Fruit fly (Drosophila melanogaster) whole organism, embryonic: ENCODE measurements around the gene CG5850.

Experiments
- Atf3 ChIP-seq: fragments of 200-800 bp; sonication (Bioruptor generic); optimal IDR thresholded peaks from 3 replicates; lab custom pipeline; 2016; ENCODE audit warnings: missing biosample characterization, missing genetic modification characterization
- CG10274 ChIP-seq: fragments of 200-800 bp; sonication (Bioruptor generic); optimal IDR thresholded peaks from 3 replicates; lab custom pipeline; 2017; ENCODE audit warnings: missing biosample characterization, mild to moderate bottlenecking, missing genetic modification characterization
- CG12071 ChIP-seq: fragments of 200-800 bp; sonication (Bioruptor generic); optimal IDR thresholded peaks from 3 replicates; lab custom pipeline; 2018; ENCODE audit warnings: missing biosample characterization, mild to moderate bottlenecking, missing genetic modification characterization
- CG15073 ChIP-seq: fragments of 200-800 bp; sonication (Bioruptor generic); optimal IDR thresholded peaks from 2 replicates; lab custom pipeline; 2016; ENCODE audit warnings: missing biosample characterization, missing genetic modification characterization
- CG17186 ChIP-seq: fragments of 200-800 bp; sonication (Bioruptor generic); optimal IDR thresholded peaks from 3 replicates; lab custom pipeline; 2017; ENCODE audit warnings: missing biosample characterization, missing genetic modification reagents, missing genetic modification characterization
- CG17612 ChIP-seq: fragments of 200-800 bp; sonication (Bioruptor generic); IDR thresholded peaks from 2 replicates; pipeline ENCODE4 v1.3.6; 2022; ENCODE audit warnings: missing biosample characterization, missing genetic modification characterization
- CG17829 ChIP-seq: fragments of 200-800 bp; optimal IDR thresholded peaks from 2 replicates; lab custom pipeline; 2019; ENCODE audit warnings: missing biosample characterization, mild to moderate bottlenecking, missing genetic modification characterization, moderate library complexity
- CG2712 ChIP-seq: fragments of 200-800 bp; optimal IDR thresholded peaks from 3 replicates; lab custom pipeline; 2019; ENCODE audit warnings: missing biosample characterization, mild to moderate bottlenecking, missing genetic modification characterization, moderate library complexity
- CG2875 ChIP-seq: fragments of 200-800 bp; sonication (Bioruptor generic); optimal IDR thresholded peaks from 2 replicates; lab custom pipeline; 2017; ENCODE audit warnings: missing biosample characterization, mild to moderate bottlenecking, missing genetic modification characterization, missing genetic modification reagents
- CG34376 ChIP-seq: fragments of 200-800 bp; sonication (Bioruptor generic); optimal IDR thresholded peaks from 2 replicates; lab custom pipeline; 2018; ENCODE audit warnings: missing biosample characterization, mild to moderate bottlenecking, missing genetic modification characterization
- CG5180 ChIP-seq: fragments of 200-800 bp; sonication (Bioruptor generic); optimal IDR thresholded peaks from 3 replicates; lab custom pipeline; 2017; ENCODE audit warnings: missing biosample characterization, missing genetic modification characterization, mild to moderate bottlenecking, moderate library complexity, missing genetic modification reagents
- CG6175 ChIP-seq: fragments of 200-800 bp; sonication (Bioruptor generic); IDR thresholded peaks from 3 replicates; pipeline ENCODE4 v1.3.6; 2022; ENCODE audit warnings: missing biosample characterization, missing genetic modification characterization
- CG6854 ChIP-seq: fragments of 200-800 bp; sonication (Bioruptor generic); optimal IDR thresholded peaks from 3 replicates; lab custom pipeline; 2017; ENCODE audit warnings: missing biosample characterization, mild to moderate bottlenecking, missing genetic modification characterization
- CG7372 ChIP-seq: fragments of 200-800 bp; sonication (Bioruptor generic); IDR thresholded peaks from 2 replicates; pipeline ENCODE4 v1.3.6; 2022; ENCODE audit warnings: missing biosample characterization, missing genetic modification characterization
- CG7786 ChIP-seq: fragments of 200-800 bp; sonication (Bioruptor generic); optimal IDR thresholded peaks from 2 replicates; lab custom pipeline; 2016; ENCODE audit warnings: missing biosample characterization, missing genetic modification characterization
- CG8478 ChIP-seq: fragments of >200 bp; optimal IDR thresholded peaks from 2 replicates; lab custom pipeline; 2018
- Deaf1 ChIP-seq: fragments of 200-800 bp; optimal IDR thresholded peaks from 3 replicates; lab custom pipeline; 2019; ENCODE audit warnings: missing biosample characterization, mild to moderate bottlenecking, missing genetic modification characterization, moderate library complexity
- Doc3 ChIP-seq: fragments of 200-800 bp; sonication (Bioruptor generic); IDR thresholded peaks from 3 replicates; pipeline ENCODE4 v1.3.6; 2022; ENCODE audit warnings: missing biosample characterization, missing genetic modification characterization; ENCODE audit not compliant: partially characterized antibody
- Dref ChIP-seq: fragments of 200-800 bp; sonication (Bioruptor generic); IDR thresholded peaks from 2 replicates; pipeline ENCODE4 v1.3.6; 2022; ENCODE audit warnings: missing biosample characterization, missing genetic modification characterization
- Fer2 ChIP-seq: fragments of 200-800 bp; sonication (Bioruptor generic); optimal IDR thresholded peaks from 2 replicates; lab custom pipeline; 2018; ENCODE audit warnings: missing biosample characterization, mild to moderate bottlenecking, missing genetic modification characterization, moderate library complexity
- GATAe ChIP-seq: fragments of 200-800 bp; sonication (Bioruptor generic); conservative IDR thresholded peaks from 2 replicates; pipeline ENCODE4 v1.3.6; 2022; ENCODE audit warnings: missing biosample characterization, missing genetic modification characterization
- H2.0 ChIP-seq: fragments of 200-800 bp; sonication (Bioruptor generic); IDR thresholded peaks from 2 replicates; pipeline ENCODE4 v1.3.6; 2022; ENCODE audit warnings: missing biosample characterization, missing genetic modification characterization
- Hey ChIP-seq: fragments of 200-800 bp; sonication (Bioruptor generic); optimal IDR thresholded peaks from 3 replicates; lab custom pipeline; 2018; ENCODE audit warnings: missing biosample characterization, mild to moderate bottlenecking, missing genetic modification characterization
- Max ChIP-seq: fragments of 200-800 bp; sonication (Bioruptor generic); optimal IDR thresholded peaks from 2 replicates; lab custom pipeline; 2016; ENCODE audit warnings: missing biosample characterization, mild to moderate bottlenecking, missing genetic modification characterization
- Med ChIP-seq: fragments of 200-800 bp; sonication (Bioruptor generic); peaks from one replicate; lab custom pipeline; 2016; ENCODE audit warnings: missing biosample characterization, missing genetic modification characterization, mild to moderate bottlenecking, inconsistent platforms, moderate library complexity
- NFAT ChIP-seq: fragments of 200-800 bp; sonication (Bioruptor generic); IDR thresholded peaks from 2 replicates; pipeline ENCODE4 v1.3.6; 2022; ENCODE audit warnings: missing biosample characterization, missing genetic modification characterization
- Oli ChIP-seq: fragments of 200-800 bp; sonication (Bioruptor generic); optimal IDR thresholded peaks from 2 replicates; lab custom pipeline; 2018; ENCODE audit warnings: missing biosample characterization, mild to moderate bottlenecking, missing genetic modification characterization, moderate library complexity
- Side ChIP-seq: fragments of 200-800 bp; sonication (Bioruptor generic); optimal IDR thresholded peaks from 2 replicates; lab custom pipeline; 2016; ENCODE audit warnings: missing biosample characterization, missing genetic modification characterization
- Sin3A ChIP-seq: fragments of >200 bp; optimal IDR thresholded peaks from 2 replicates; lab custom pipeline; 2018
- Six4 ChIP-seq: fragments of 200-800 bp; sonication (Bioruptor generic); optimal IDR thresholded peaks from 2 replicates; lab custom pipeline; 2016; ENCODE audit warnings: missing biosample characterization, missing genetic modification characterization
- Vsx1 ChIP-seq: fragments of 200-800 bp; sonication (Bioruptor generic); optimal IDR thresholded peaks from 2 replicates; lab custom pipeline; 2017; ENCODE audit warnings: missing biosample characterization, mild to moderate bottlenecking, missing genetic modification characterization, missing genetic modification reagents
- ab ChIP-seq: fragments of 200-800 bp; sonication (Bioruptor generic); optimal IDR thresholded peaks from 2 replicates; lab custom pipeline; 2016; ENCODE audit warnings: missing biosample characterization, missing genetic modification characterization
- ase ChIP-seq: fragments of 200-800 bp; sonication (Bioruptor generic); IDR thresholded peaks from 3 replicates; pipeline ENCODE4 v1.3.6; 2022; ENCODE audit warnings: missing biosample characterization, missing genetic modification characterization
- ato ChIP-seq: fragments of 200-800 bp; sonication (Bioruptor generic); IDR thresholded peaks from 2 replicates; pipeline ENCODE4 v1.3.6; 2022; ENCODE audit warnings: missing biosample characterization, missing genetic modification characterization; ENCODE audit not compliant: partially characterized antibody
- az2 ChIP-seq: fragments of 200-800 bp; sonication (Bioruptor generic); optimal IDR thresholded peaks from 3 replicates; lab custom pipeline; 2016; ENCODE audit warnings: missing biosample characterization, missing genetic modification characterization
- dan ChIP-seq: fragments of 200-800 bp; sonication (Bioruptor generic); IDR thresholded peaks from 2 replicates; pipeline ENCODE4 v1.3.6; 2022; ENCODE audit warnings: missing biosample characterization, missing genetic modification characterization
- dimm ChIP-seq: fragments of 200-800 bp; sonication (Bioruptor generic); IDR thresholded peaks from 2 replicates; pipeline ENCODE4 v1.3.6; 2022; ENCODE audit warnings: missing biosample characterization, missing genetic modification characterization
- emc ChIP-seq: fragments of 200-800 bp; sonication (Bioruptor generic); optimal IDR thresholded peaks from 2 replicates; lab custom pipeline; 2016; ENCODE audit warnings: missing biosample characterization, missing genetic modification characterization
- ftz-f1 ChIP-seq: fragments of 200-800 bp; sonication (Bioruptor generic); optimal IDR thresholded peaks from 2 replicates; lab custom pipeline; 2016; ENCODE audit warnings: missing biosample characterization, missing genetic modification characterization
- inv ChIP-seq: fragments of 200-800 bp; sonication (Bioruptor generic); IDR thresholded peaks from 2 replicates; pipeline ENCODE4 v1.3.6; 2022; ENCODE audit warnings: missing biosample characterization, missing genetic modification characterization; ENCODE audit not compliant: partially characterized antibody
- lab ChIP-seq: fragments of 200-800 bp; sonication (Bioruptor generic); optimal IDR thresholded peaks from 3 replicates; lab custom pipeline; 2017; ENCODE audit warnings: missing biosample characterization, missing genetic modification characterization, mild to moderate bottlenecking, moderate library complexity, missing genetic modification reagents
- nerfin-1 ChIP-seq: fragments of 200-800 bp; sonication (Bioruptor generic); optimal IDR thresholded peaks from 3 replicates; lab custom pipeline; 2019; ENCODE audit warnings: missing biosample characterization, mild to moderate bottlenecking, missing genetic modification characterization, moderate library complexity
- otp ChIP-seq: fragments of 200-800 bp; sonication (Bioruptor generic); IDR thresholded peaks from 3 replicates; pipeline ENCODE4, ENCODE4 v1.3.6; 2022; ENCODE audit warnings: missing biosample characterization, missing genetic modification characterization
- pum ChIP-seq: fragments of 200-800 bp; sonication (Bioruptor generic); optimal IDR thresholded peaks from 2 replicates; lab custom pipeline; 2016; ENCODE audit warnings: missing biosample characterization, missing genetic modification characterization
- run ChIP-seq: fragments of 200-800 bp; sonication (Bioruptor generic); optimal IDR thresholded peaks from 3 replicates; lab custom pipeline; 2018; ENCODE audit warnings: missing biosample characterization, mild to moderate bottlenecking, missing genetic modification characterization
- stwl ChIP-seq: fragments of 200-800 bp; sonication (Bioruptor generic); optimal IDR thresholded peaks from 3 replicates; lab custom pipeline; 2018; ENCODE audit warnings: missing biosample characterization, mild to moderate bottlenecking, missing genetic modification characterization, moderate library complexity
- tin ChIP-seq: fragments of 200-800 bp; sonication (Bioruptor generic); optimal IDR thresholded peaks from 3 replicates; lab custom pipeline; 2016; ENCODE audit warnings: missing biosample characterization, missing genetic modification characterization
- vnd ChIP-seq: fragments of 200-800 bp; sonication (Bioruptor generic); IDR thresholded peaks from 3 replicates; pipeline ENCODE4 v1.3.6; 2022; ENCODE audit warnings: missing biosample characterization, missing genetic modification characterization; ENCODE audit not compliant: partially characterized antibody
- yki ChIP-seq: fragments of >200 bp; optimal IDR thresholded peaks from 3 replicates; lab custom pipeline; 2018

The CG5850 gene

DNA sequence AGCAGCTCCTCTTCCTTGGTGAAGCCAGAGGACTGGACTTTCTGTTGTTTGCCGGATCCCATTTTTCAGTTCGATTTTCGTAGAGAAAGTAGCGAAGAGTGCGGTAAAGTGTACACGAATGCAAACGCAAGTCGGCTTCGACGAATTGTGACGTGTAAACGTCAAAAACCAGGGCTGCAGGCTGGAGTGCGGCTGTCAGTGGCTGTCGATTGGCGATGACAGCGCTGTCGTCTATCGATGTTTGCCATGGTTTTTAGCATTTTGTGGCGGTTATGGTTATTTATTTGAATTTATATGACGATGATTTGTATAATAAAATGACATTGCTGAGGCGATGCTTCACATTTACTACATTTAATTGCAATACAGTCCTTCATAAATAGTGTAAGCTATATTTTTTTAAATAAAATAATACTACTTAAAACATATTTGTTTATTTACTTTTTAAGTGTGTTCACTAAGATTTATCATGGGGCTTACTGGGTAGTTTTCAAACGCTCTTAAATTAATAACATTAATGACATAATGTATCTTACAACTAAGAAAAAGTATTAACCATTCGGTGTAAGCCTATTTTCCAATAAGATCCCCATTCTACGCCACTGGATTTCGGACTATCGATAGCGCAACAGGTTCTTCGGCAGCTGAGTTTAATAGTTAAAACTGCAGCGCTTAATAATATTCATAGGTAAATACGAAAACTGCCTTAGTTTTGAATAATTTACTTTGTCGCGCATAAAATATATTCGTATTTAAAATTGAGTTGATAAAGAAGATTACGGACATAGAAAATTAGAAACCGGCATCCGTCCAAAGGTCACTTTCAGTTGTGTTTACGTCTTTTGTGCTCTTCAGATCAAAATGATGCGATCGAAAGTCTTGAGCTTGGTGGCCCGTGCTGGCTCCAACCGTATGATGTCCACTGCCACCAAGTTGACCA, 45.5 kb downstream of the CG5850 start, which contains the start of the genes CG5885 and CG4598 (continued):
- TF ChIP-seq CG6175 (GFP tag; lab: Robert Waterston, UW), result no peak
- TF ChIP-seq Deaf1 (tag; lab: Kevin White, UChicago), result peak; percentile 89
- TF ChIP-seq CG5180 (GFP tag; lab: Kevin White, UChicago), result peak; percentile 48
- no peak for TF ChIP-seq dimm (GFP tag; lab: Robert Waterston, UW)
- no peak for TF ChIP-seq emc
- no peak for TF ChIP-seq CG8478 (lab: Kevin White, UChicago)
- TF ChIP-seq ftz-f1 (GFP tag; lab: Kevin White, UChicago), result no peak
- TF ChIP-seq stwl (tag; lab: Kevin White, UChicago), result peak; percentile 71
- TF ChIP-seq az2 (GFP tag; lab: Kevin White, UChicago), result peak; percentile 76
- TF ChIP-seq Doc3 (GFP tag; lab: Robert Waterston, UW), result peak; percentile 59; the same call in 2 of the 3 replicates
- peak; percentile 3 for TF ChIP-seq CG34376
- TF ChIP-seq lab (GFP tag; lab: Kevin White, UChicago), result peak; percentile 40
- no peak for TF ChIP-seq Max (GFP tag; lab: Kevin White, UChicago)
- TF ChIP-seq Six4 (GFP tag; lab: Kevin White, UChicago), result no peak
- TF ChIP-seq Med (GFP tag; lab: Kevin White, UChicago), result peak; percentile 85
- TF ChIP-seq CG2712 (tag; lab: Kevin White, UChicago), result peak; percentile 61
- no peak for TF ChIP-seq dan (GFP tag; lab: Robert Waterston, UW)
- no peak for TF ChIP-seq yki (lab: Kevin White, UChicago)
- peak; percentile 46 for TF ChIP-seq Sin3A (lab: Kevin White, UChicago)
- TF ChIP-seq CG17829 (tag; lab: Kevin White, UChicago), result peak; percentile 56
- TF ChIP-seq ato (GFP tag; lab: Robert Waterston, UW), result peak; percentile 51; the same call in 1 of the 2 replicates
- TF ChIP-seq ab (GFP tag; lab: Kevin White, UChicago), result no peak
- TF ChIP-seq inv, result peak; percentile 58
- no peak for TF ChIP-seq Side (GFP tag; lab: Kevin White, UChicago)
- peak; percentile 94 for TF ChIP-seq Dref
- no peak for TF ChIP-seq GATAe (GFP tag; lab: Robert Waterston, UW)
- TF ChIP-seq Vsx1 (GFP tag; lab: Kevin White, UChicago), result no peak
- peak; percentile 27 for TF ChIP-seq nerfin-1 (tag; lab: Kevin White, UChicago)
- no peak for TF ChIP-seq CG2875 (GFP tag; lab: Kevin White, UChicago)
- peak; percentile 41 for TF ChIP-seq CG7786 (GFP tag; lab: Kevin White, UChicago)
- no peak for TF ChIP-seq CG15073
- peak; percentile 44; the same call in 1 of the 3 replicates for TF ChIP-seq ase (GFP tag; lab: Robert Waterston, UW)
- no peak for TF ChIP-seq Hey (tag; lab: Kevin White, UChicago)
- no peak for TF ChIP-seq CG12071 (GFP tag; lab: Kevin White, UChicago)
- peak; percentile 27 for TF ChIP-seq Atf3 (GFP tag; lab: Kevin White, UChicago)
- TF ChIP-seq Oli (tag; lab: Kevin White, UChicago), result peak; percentile 62
- peak; percentile 71 for TF ChIP-seq CG17186 (GFP tag; lab: Kevin White, UChicago)
- TF ChIP-seq tin (GFP tag; lab: Kevin White, UChicago), result peak; percentile 48
- peak; percentile 65; the same call in 1 of the 2 replicates for TF ChIP-seq H2.0
- TF ChIP-seq CG6854 (GFP tag; lab: Kevin White, UChicago), result peak; percentile 35
- TF ChIP-seq otp (GFP tag; lab: Robert Waterston, UW), result peak; percentile 42; the same call in 2 of the 3 replicates
- no peak for TF ChIP-seq CG10274 (GFP tag; lab: Kevin White, UChicago)
- TF ChIP-seq Fer2 (tag; lab: Kevin White, UChicago), result peak; percentile 57
- no peak for TF ChIP-seq pum (GFP tag; lab: Kevin White, UChicago)
- peak; percentile 47; the same call in 1 of the 2 replicates for TF ChIP-seq CG7372 (GFP tag; lab: Robert Waterston, UW)
- peak; percentile 17 for TF ChIP-seq run
- peak; percentile 50 for TF ChIP-seq NFAT (GFP tag; lab: Robert Waterston, UW)
- TF ChIP-seq CG17612 (GFP tag; lab: Robert Waterston, UW), result no peak
- peak; percentile 72 for TF ChIP-seq vnd (GFP tag; lab: Robert Waterston, UW)
